Fruit fly (Drosophila melanogaster) whole organism, prepupa: ENCODE measurements around the gene inaF-B.

Experiments
- Blimp-1 ChIP-seq: fragments of 200-800 bp; sonication (Bioruptor generic); optimal IDR thresholded peaks from 3 replicates; lab custom pipeline; 2017; ENCODE audit warnings: missing biosample characterization, missing genetic modification characterization, mild to moderate bottlenecking, moderate library complexity, missing genetic modification reagents
- CG10631 ChIP-seq: fragments of 200-800 bp; sonication (Bioruptor generic); optimal IDR thresholded peaks from 2 replicates; lab custom pipeline; 2016; ENCODE audit warnings: missing biosample characterization, missing genetic modification characterization
- CG10669 ChIP-seq: fragments of 200-800 bp; sonication (Bioruptor generic); optimal IDR thresholded peaks from 3 replicates; lab custom pipeline; 2018; ENCODE audit warnings: missing biosample characterization, mild to moderate bottlenecking, missing genetic modification characterization, moderate library complexity
- CG11294 ChIP-seq: fragments of 200-800 bp; sonication (Bioruptor generic); IDR thresholded peaks from 2 replicates; pipeline ENCODE4 v1.3.6; 2022; ENCODE audit warnings: missing biosample characterization, missing genetic modification characterization
- CG11902 ChIP-seq: fragments of 200-800 bp; sonication (Bioruptor generic); optimal IDR thresholded peaks from 3 replicates; lab custom pipeline; 2016; ENCODE audit warnings: missing biosample characterization, missing genetic modification characterization
- CG15336 ChIP-seq: fragments of 200-800 bp; sonication (Bioruptor generic); IDR thresholded peaks from 2 replicates; pipeline ENCODE4 v1.3.6; 2022; ENCODE audit warnings: missing biosample characterization, missing genetic modification characterization
- CG1621 ChIP-seq: fragments of 200-800 bp; sonication (Bioruptor generic); optimal IDR thresholded peaks from 3 replicates; lab custom pipeline; 2018; ENCODE audit warnings: missing biosample characterization, mild to moderate bottlenecking, missing genetic modification characterization
- CG16779 ChIP-seq: fragments of 200-800 bp; sonication (Bioruptor generic); optimal IDR thresholded peaks from 3 replicates; lab custom pipeline; 2017; ENCODE audit warnings: missing biosample characterization, mild to moderate bottlenecking, missing genetic modification characterization
- CG31627 ChIP-seq: fragments of 200-800 bp; sonication (Bioruptor generic); optimal IDR thresholded peaks from 3 replicates; lab custom pipeline; 2016; ENCODE audit warnings: missing biosample characterization, missing genetic modification characterization
- CG32006 ChIP-seq: fragments of 200-800 bp; sonication (Bioruptor generic); optimal IDR thresholded peaks from 3 replicates; lab custom pipeline; 2017; ENCODE audit warnings: missing biosample characterization, mild to moderate bottlenecking, missing genetic modification characterization
- CG34406 ChIP-seq: fragments of 200-800 bp; sonication (Bioruptor generic); optimal IDR thresholded peaks from 3 replicates; lab custom pipeline; 2016; ENCODE audit warnings: missing biosample characterization, missing genetic modification characterization
- CG3919 ChIP-seq: fragments of 200-800 bp; sonication (Bioruptor generic); optimal IDR thresholded peaks from 3 replicates; lab custom pipeline; 2016; ENCODE audit warnings: missing biosample characterization, missing genetic modification characterization
- CG4318 ChIP-seq: fragments of 200-800 bp; sonication (Bioruptor generic); optimal IDR thresholded peaks from 3 replicates; lab custom pipeline; 2017; ENCODE audit warnings: missing biosample characterization, mild to moderate bottlenecking, missing genetic modification characterization
- CG6163 ChIP-seq: fragments of 200-800 bp; sonication (Bioruptor generic); IDR thresholded peaks from 3 replicates; pipeline ENCODE4 v1.3.6; 2022; ENCODE audit warnings: missing biosample characterization, missing genetic modification characterization
- CG6276 ChIP-seq: fragments of 200-800 bp; sonication (Bioruptor generic); optimal IDR thresholded peaks from 2 replicates; lab custom pipeline; 2017; ENCODE audit warnings: missing biosample characterization, mild to moderate bottlenecking, missing genetic modification characterization
- CG7368 ChIP-seq: fragments of 200-800 bp; sonication (Bioruptor generic); optimal IDR thresholded peaks from 3 replicates; lab custom pipeline; 2016; ENCODE audit warnings: missing biosample characterization, missing genetic modification characterization
- CG8119 ChIP-seq: fragments of 200-800 bp; sonication (Bioruptor generic); IDR thresholded peaks from 3 replicates; pipeline ENCODE4 v1.3.6; 2022; ENCODE audit warnings: missing biosample characterization, missing genetic modification characterization
- CG8319 ChIP-seq: fragments of 200-800 bp; sonication (Bioruptor generic); optimal IDR thresholded peaks from 3 replicates; lab custom pipeline; 2016; ENCODE audit warnings: missing biosample characterization, missing genetic modification characterization
- CG8632 ChIP-seq: fragments of 200-800 bp; sonication (Bioruptor generic); optimal IDR thresholded peaks from 3 replicates; lab custom pipeline; 2016; ENCODE audit warnings: missing biosample characterization, missing genetic modification characterization
- CG9139 ChIP-seq: fragments of 200-800 bp; sonication (Bioruptor generic); optimal IDR thresholded peaks from 3 replicates; lab custom pipeline; 2017; ENCODE audit warnings: missing biosample characterization, mild to moderate bottlenecking, missing genetic modification characterization
- Eip75B ChIP-seq: fragments of 200-800 bp; sonication (Bioruptor generic); optimal IDR thresholded peaks from 3 replicates; lab custom pipeline; 2016; ENCODE audit warnings: missing biosample characterization, missing genetic modification characterization
- Eip78C ChIP-seq: fragments of 200-800 bp; sonication (Bioruptor generic); peaks from one replicate; lab custom pipeline; 2016; ENCODE audit warnings: missing biosample characterization, missing genetic modification characterization
- Eip93F ChIP-seq: fragments of 200-800 bp; sonication (Bioruptor generic); optimal IDR thresholded peaks from 2 replicates; lab custom pipeline; 2016; ENCODE audit warnings: missing biosample characterization, mild to moderate bottlenecking, missing genetic modification characterization
- Ets96B ChIP-seq: fragments of 200-800 bp; optimal IDR thresholded peaks from 2 replicates; lab custom pipeline; 2019; ENCODE audit warnings: missing biosample characterization, mild to moderate bottlenecking, missing genetic modification characterization, moderate library complexity
- Gug ChIP-seq: fragments of 200-800 bp; sonication (Bioruptor generic); IDR thresholded peaks from 2 replicates; pipeline ENCODE4 v1.3.6; 2022; ENCODE audit warnings: missing biosample characterization, missing genetic modification characterization
- Hr38 ChIP-seq: sonication (Bioruptor generic); optimal IDR thresholded peaks from 2 replicates; lab custom pipeline; 2016; ENCODE audit warnings: missing biosample characterization, missing genetic modification characterization
- Hr39 ChIP-seq: fragments of 200-800 bp; sonication (Bioruptor generic); optimal IDR thresholded peaks from 2 replicates; lab custom pipeline; 2016; ENCODE audit warnings: missing biosample characterization, missing genetic modification characterization
- Lpt ChIP-seq: fragments of 200-800 bp; sonication (Bioruptor generic); optimal IDR thresholded peaks from 3 replicates; lab custom pipeline; 2016; ENCODE audit warnings: missing biosample characterization, missing genetic modification characterization
- Met ChIP-seq: fragments of 200-800 bp; sonication (Bioruptor generic); optimal IDR thresholded peaks from 3 replicates; lab custom pipeline; 2016; ENCODE audit warnings: missing biosample characterization, missing genetic modification characterization
- OdsH ChIP-seq: fragments of 200-800 bp; sonication (Bioruptor generic); optimal IDR thresholded peaks from 3 replicates; lab custom pipeline; 2016; ENCODE audit warnings: missing biosample characterization, missing genetic modification characterization
- Smox ChIP-seq: fragments of 200-800 bp; sonication (Bioruptor generic); optimal IDR thresholded peaks from 3 replicates; lab custom pipeline; 2016; ENCODE audit warnings: missing biosample characterization, missing genetic modification characterization
- Sox15 ChIP-seq: fragments of 200-800 bp; sonication (Bioruptor generic); optimal IDR thresholded peaks from 3 replicates; lab custom pipeline; 2016; ENCODE audit warnings: missing biosample characterization, missing genetic modification characterization
- acj6 ChIP-seq: fragments of 200-800 bp; sonication (Bioruptor generic); optimal IDR thresholded peaks from 3 replicates; lab custom pipeline; 2016; ENCODE audit warnings: missing biosample characterization, missing genetic modification characterization
- dac ChIP-seq: fragments of 200-800 bp; sonication (Bioruptor generic); optimal IDR thresholded peaks from 2 replicates; lab custom pipeline; 2017; ENCODE audit warnings: missing biosample characterization, mild to moderate bottlenecking, missing genetic modification characterization
- dsx ChIP-seq: fragments of 200-800 bp; optimal IDR thresholded peaks from 3 replicates; lab custom pipeline; 2019; ENCODE audit warnings: missing biosample characterization, mild to moderate bottlenecking, missing genetic modification characterization, moderate library complexity; ENCODE audit not compliant: poor library complexity, severe bottlenecking
- eg ChIP-seq: fragments of 200-800 bp; sonication (Bioruptor generic); IDR thresholded peaks from 3 replicates; pipeline ENCODE4 v1.3.6; 2022; ENCODE audit warnings: missing biosample characterization, missing genetic modification characterization
- esn ChIP-seq: fragments of 200-800 bp; sonication (Bioruptor generic); optimal IDR thresholded peaks from 2 replicates; lab custom pipeline; 2016; ENCODE audit warnings: missing biosample characterization, mild to moderate bottlenecking, missing genetic modification characterization, moderate library complexity
- fkh ChIP-seq: fragments of 200-800 bp; sonication (Bioruptor generic); optimal IDR thresholded peaks from 3 replicates; lab custom pipeline; 2017; ENCODE audit warnings: missing biosample characterization, mild to moderate bottlenecking, missing genetic modification characterization, moderate library complexity
- lz ChIP-seq: fragments of 200-800 bp; sonication (Bioruptor generic); optimal IDR thresholded peaks from 3 replicates; lab custom pipeline; 2016; ENCODE audit warnings: missing biosample characterization, missing genetic modification characterization
- pdm3 ChIP-seq: fragments of 200-800 bp; sonication (Bioruptor generic); optimal IDR thresholded peaks from 3 replicates; lab custom pipeline; 2016; ENCODE audit warnings: missing biosample characterization, missing genetic modification characterization
- salr ChIP-seq, 2 experiments: fragments of 200-800 bp; sonication (Bioruptor generic); optimal IDR thresholded peaks; 3 replicates each; lab custom pipeline; 2016 to 2018; ENCODE audit warnings: missing biosample characterization in 2 of 2, missing genetic modification characterization in 2 of 2, mild to moderate bottlenecking in 1 of 2
- spab ChIP-seq: fragments of 200-800 bp; sonication (Bioruptor generic); optimal IDR thresholded peaks from 2 replicates; lab custom pipeline; 2017; ENCODE audit warnings: missing biosample characterization, mild to moderate bottlenecking, missing genetic modification characterization, missing genetic modification reagents
- ss ChIP-seq, 2 experiments: fragments of 200-800 bp; sonication (Bioruptor generic); optimal IDR thresholded peaks; 2 replicates in 1 of 2; 3 replicates in 1 of 2; lab custom pipeline; 2017 to 2018; ENCODE audit warnings: mild to moderate bottlenecking in 2 of 2, missing biosample characterization in 2 of 2, missing genetic modification characterization in 2 of 2, moderate library complexity in 1 of 2
- svp ChIP-seq: fragments of 200-800 bp; sonication (Bioruptor generic); peaks from one replicate; lab custom pipeline; 2016; ENCODE audit warnings: missing biosample characterization, missing genetic modification characterization
- vri ChIP-seq: fragments of 200-800 bp; sonication (Bioruptor generic); optimal IDR thresholded peaks from 3 replicates; lab custom pipeline; 2016; ENCODE audit warnings: missing biosample characterization, mild to moderate bottlenecking, missing genetic modification characterization

Gene inaF-B

DNA sequence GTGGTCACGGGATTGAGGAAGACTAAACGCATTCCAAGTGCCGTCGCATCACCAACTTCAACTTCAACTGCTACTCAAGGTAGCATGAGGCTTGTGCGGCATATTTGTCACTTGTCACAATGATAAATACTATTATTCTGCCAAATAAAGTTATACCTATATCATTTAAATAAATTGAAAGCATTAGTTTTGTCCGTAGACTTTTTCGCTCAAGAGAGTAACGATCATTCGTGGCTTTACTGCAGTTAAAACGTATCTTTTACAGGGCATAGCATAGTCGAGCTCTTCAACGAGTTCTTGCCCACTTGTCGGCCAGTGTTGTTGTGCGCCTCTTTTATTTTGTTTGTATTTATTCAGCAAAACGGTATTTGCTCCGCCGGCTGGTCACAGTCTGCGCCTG lies 3.9 kb upstream of the inaF-B start (continued):
- TF ChIP-seq dsx (GFP tag; lab: Kevin White, UChicago), result no peak
- no peak for TF ChIP-seq CG11902 (GFP tag; lab: Kevin White, UChicago)
- TF ChIP-seq lz, result no peak
- no peak for TF ChIP-seq ss (GFP tag; optimal IDR thresholded peaks at IDR 0.05; lab: Kevin White, UChicago)
- TF ChIP-seq CG10631, result peak; percentile 9
- no peak for TF ChIP-seq CG9139 (GFP tag; lab: Kevin White, UChicago)
- TF ChIP-seq spab, result no peak
- peak; percentile 45 for TF ChIP-seq dac
- no peak for TF ChIP-seq vri (GFP tag; lab: Kevin White, UChicago)
- no peak for TF ChIP-seq Gug
- no peak for TF ChIP-seq svp (GFP tag; lab: Kevin White, UChicago)
- peak; percentile 5 for TF ChIP-seq Met (GFP tag; lab: Kevin White, UChicago)
- TF ChIP-seq fkh (GFP tag; lab: Kevin White, UChicago), result peak; percentile 32
- no peak for TF ChIP-seq Eip75B (GFP tag; lab: Kevin White, UChicago)
- no peak for TF ChIP-seq Smox (GFP tag; lab: Kevin White, UChicago)
- peak; percentile 77 for TF ChIP-seq CG32006 (GFP tag; lab: Kevin White, UChicago)
- TF ChIP-seq CG11294 (GFP tag; lab: Robert Waterston, UW), result no peak

dm6 chrX:11733795-11734194 lies 1.2 kb upstream of the inaF-B start, which contains the start of gene inaF-A:
inaF-A (minus strand) TSS chrX:11733895.
- TF ChIP-seq CG32006 (GFP tag; lab: Kevin White, UChicago), result peak; percentile 33
- no peak for TF ChIP-seq salr (GFP tag; optimal IDR thresholded peaks at IDR 0.05; lab: Kevin White, UChicago)
- TF ChIP-seq Met (GFP tag; lab: Kevin White, UChicago), result no peak
- peak; percentile 18 for TF ChIP-seq Eip78C
- TF ChIP-seq pdm3, result no peak
- TF ChIP-seq CG1621 (tag; lab: Kevin White, UChicago), result no peak
- no peak for TF ChIP-seq CG8119 (GFP tag; lab: Robert Waterston, UW)

DNA sequence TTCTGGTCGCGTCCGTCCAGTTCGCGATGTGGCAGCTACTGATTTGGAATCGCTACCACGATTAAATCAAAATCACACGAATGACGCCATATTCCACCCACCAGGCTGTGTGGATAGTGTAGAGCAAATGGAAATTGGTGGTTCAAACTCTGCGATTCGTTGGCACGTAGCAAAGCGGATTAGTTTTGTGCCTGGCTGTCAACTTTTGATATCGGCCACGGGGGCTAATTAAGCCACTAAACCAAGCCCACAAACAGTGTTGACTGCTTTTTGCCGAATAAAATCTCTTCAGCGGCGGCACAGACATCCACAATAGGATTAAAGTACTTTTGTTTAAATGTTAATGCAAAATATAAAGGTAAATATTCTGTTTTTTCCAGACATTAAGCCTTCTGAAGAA lies 905 bp downstream of the inaF-B start, which contains the start of gene inaF-C:
inaF-C (minus strand) TSS at position 101 of the 400 bp plus-strand sequence.
- TF ChIP-seq Smox (GFP tag; lab: Kevin White, UChicago) (no peak), CG16779 (tag; lab: Kevin White, UChicago) (no peak), CG15336 (GFP tag; lab: Robert Waterston, UW) (no peak), CG31627 (GFP tag; lab: Kevin White, UChicago) (no peak), Eip93F (GFP tag; lab: Kevin White, UChicago) (no peak)

DNA sequence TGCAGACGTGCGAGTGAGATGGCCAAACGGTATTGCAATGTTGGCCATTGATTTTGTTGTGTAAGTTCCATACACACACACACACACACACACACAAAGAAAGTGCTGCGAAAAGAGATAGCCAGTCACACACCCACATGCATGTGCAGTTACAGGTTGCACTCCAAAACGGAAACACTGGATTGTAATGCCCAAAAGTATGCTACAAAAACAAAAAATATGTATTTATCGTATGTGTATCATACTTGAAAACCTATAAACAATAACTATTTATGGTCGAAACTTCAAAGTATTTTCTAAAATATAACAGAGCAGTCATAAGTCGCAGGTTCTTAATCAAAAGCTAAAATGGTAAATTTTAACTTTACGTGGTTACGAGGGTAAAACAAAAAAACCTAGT lies 2.6 kb downstream of the inaF-B start:
- TF ChIP-seq CG4318 (GFP tag; lab: Kevin White, UChicago), result peak; percentile 29
- TF ChIP-seq Sox15 (GFP tag; lab: Kevin White, UChicago), result no peak
- no peak for TF ChIP-seq OdsH (GFP tag; lab: Kevin White, UChicago)
- no peak for TF ChIP-seq ss (GFP tag; optimal IDR thresholded peaks at IDR 0.05; lab: Kevin White, UChicago)
- TF ChIP-seq CG10631, result no peak
- TF ChIP-seq lz, result no peak
- no peak for TF ChIP-seq Hr39 (GFP tag; lab: Kevin White, UChicago)
- no peak for TF ChIP-seq acj6 (GFP tag; lab: Kevin White, UChicago)
- no peak for TF ChIP-seq CG1621 (tag; lab: Kevin White, UChicago)
- no peak for TF ChIP-seq Hr38 (GFP tag; lab: Kevin White, UChicago)
- TF ChIP-seq CG7368, result no peak
- peak; percentile 2 for TF ChIP-seq Eip75B (GFP tag; lab: Kevin White, UChicago)
- TF ChIP-seq eg (GFP tag; lab: Robert Waterston, UW), result no peak
- no peak for TF ChIP-seq CG8319 (GFP tag; lab: Kevin White, UChicago)
- TF ChIP-seq CG6163 (GFP tag; lab: Robert Waterston, UW), result no peak
- no peak for TF ChIP-seq Lpt (GFP tag; lab: Kevin White, UChicago)
- TF ChIP-seq CG34406 (GFP tag; lab: Kevin White, UChicago), result no peak
- no peak for TF ChIP-seq Smox (GFP tag; lab: Kevin White, UChicago)
- peak; percentile 69 for TF ChIP-seq Eip78C
- no peak for TF ChIP-seq CG10669 (GFP tag; lab: Kevin White, UChicago)
- peak; percentile 20 for TF ChIP-seq esn (GFP tag; lab: Kevin White, UChicago)
- peak; percentile 38 for TF ChIP-seq CG6276 (GFP tag; lab: Kevin White, UChicago)
- no peak for TF ChIP-seq CG8632 (GFP tag; lab: Kevin White, UChicago)
- no peak for TF ChIP-seq Eip93F (GFP tag; lab: Kevin White, UChicago)
- TF ChIP-seq CG11902 (GFP tag; lab: Kevin White, UChicago), result no peak
- no peak for TF ChIP-seq CG3919 (GFP tag; lab: Kevin White, UChicago)
- TF ChIP-seq CG32006 (GFP tag; lab: Kevin White, UChicago), result peak; percentile 66
- TF ChIP-seq spab, result no peak
- TF ChIP-seq Blimp-1 (GFP tag; lab: Kevin White, UChicago), result no peak
- no peak for TF ChIP-seq Ets96B
- no peak for TF ChIP-seq fkh (GFP tag; lab: Kevin White, UChicago)
